Worm (Caenorhabditis elegans): ENCODE data around the gene flp-23.
A peak's percentile ranks its signal among the peaks of the same experiment; 100 is the strongest.

Gene flp-23

ce11 chrIII:8650235-8650817, at the start of gene flp-23 (continued):
- peak; percentile 39 for TF ChIP-seq ceh-18 (tag; optimal IDR thresholded peaks at IDR 0.05)
- TF ChIP-seq ceh-19 (GFP tag; optimal IDR thresholded peaks at IDR 0.05) = peak; percentile 64
- TF ChIP-seq F13H6.1 (tag; optimal IDR thresholded peaks at IDR 0.05) = no peak
- TF ChIP-seq npax-4 (tag; optimal IDR thresholded peaks at IDR 0.05) = peak; percentile 60
- peak; percentile 53 for TF ChIP-seq sox-2 (GFP tag; IDR thresholded peaks at IDR 0.05)
- TF ChIP-seq dmd-4 (tag; optimal IDR thresholded peaks at IDR 0.05; ENCODE audit: borderline replicate concordance) = peak; percentile 54
- peak; percentile 79 for TF ChIP-seq che-1 (tag; optimal IDR thresholded peaks at IDR 0.05)
- TF ChIP-seq tbx-7 (tag; optimal IDR thresholded peaks at IDR 0.05) = peak; percentile 16
- peak; percentile 59 for TF ChIP-seq madf-2 (tag; optimal IDR thresholded peaks at IDR 0.05)
- no peak for TF ChIP-seq ceh-45 (GFP tag; IDR thresholded peaks at IDR 0.05)
- TF ChIP-seq nhr-11 (tag; optimal IDR thresholded peaks at IDR 0.05) = no peak
- peak; percentile 10 for TF ChIP-seq ceh-24 (tag; optimal IDR thresholded peaks at IDR 0.05)
- TF ChIP-seq unc-3 (GFP tag; conservative IDR thresholded peaks at IDR 0.05) = peak; percentile 65; the same call in 1 of the 2 replicates
- TF ChIP-seq unc-3 (tag; optimal IDR thresholded peaks at IDR 0.05) = peak; percentile 23
- TF ChIP-seq hlh-30 (tag; optimal IDR thresholded peaks at IDR 0.05; ENCODE audit: insufficient read depth) = no peak
- TF ChIP-seq ceh-9 (tag; optimal IDR thresholded peaks at IDR 0.05) = peak; percentile 34
- TF ChIP-seq elt-4 (tag; optimal IDR thresholded peaks at IDR 0.05) = no peak

DNA sequence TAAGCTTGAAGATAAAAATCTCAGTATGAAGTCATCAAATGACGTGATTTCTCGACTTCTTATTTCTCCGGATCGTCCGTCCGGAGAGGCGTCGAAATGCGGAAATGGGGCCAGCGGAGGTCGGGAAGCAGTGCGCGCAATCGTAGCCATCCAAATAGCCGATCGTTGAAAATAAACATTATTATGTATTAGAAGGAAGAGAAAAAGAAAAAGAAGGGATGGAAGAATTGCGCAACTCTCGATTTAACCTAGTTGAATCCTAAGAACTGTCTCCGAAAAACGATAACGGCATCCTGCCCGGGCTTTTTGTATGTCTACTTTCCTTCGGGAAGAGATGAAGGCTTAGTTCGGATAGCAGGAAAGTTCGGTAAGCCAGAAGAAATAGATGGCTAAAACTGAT, 48.4 kb upstream of the flp-23 start:
- TF ChIP-seq nhr-232 (tag; optimal IDR thresholded peaks at IDR 0.05) (no peak), hlh-15 (tag; optimal IDR thresholded peaks at IDR 0.05) (no peak), ceh-14 (tag; optimal IDR thresholded peaks at IDR 0.05) (no peak), ceh-6 (GFP tag; optimal IDR thresholded peaks at IDR 0.05) (no peak), elt-4 (tag; optimal IDR thresholded peaks at IDR 0.05) (no peak)

DNA sequence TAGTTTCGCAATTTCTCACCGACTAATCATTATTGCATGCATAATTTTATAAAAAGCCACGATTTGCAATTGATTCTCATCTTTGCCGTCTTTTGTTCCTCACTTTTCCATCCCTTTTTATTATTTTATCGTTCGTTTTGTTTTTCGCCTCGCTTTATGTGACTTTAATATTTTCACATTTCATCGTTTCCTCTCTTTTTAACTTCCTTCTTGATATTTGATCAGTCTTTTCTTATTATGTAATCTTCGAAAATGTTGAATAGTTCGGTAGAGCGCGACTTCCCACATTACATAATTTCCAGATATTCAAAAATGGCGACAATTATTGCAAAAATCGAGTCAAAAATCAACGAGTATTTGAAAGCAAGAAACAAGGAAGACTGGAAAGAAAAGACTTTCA, 45.0 kb upstream of the flp-23 start, which contains the start of gene C06E1.1:
Gene C06E1.1 (plus strand): TSS at position 301 of the 400 bp plus-strand sequence.
- no peak for TF ChIP-seq pqm-1 (tag; optimal IDR thresholded peaks at IDR 0.05)
- TF ChIP-seq fax-1 (tag; optimal IDR thresholded peaks at IDR 0.05) = no peak
- TF ChIP-seq dmd-4 (tag; optimal IDR thresholded peaks at IDR 0.05; ENCODE audit: borderline replicate concordance) = no peak

DNA sequence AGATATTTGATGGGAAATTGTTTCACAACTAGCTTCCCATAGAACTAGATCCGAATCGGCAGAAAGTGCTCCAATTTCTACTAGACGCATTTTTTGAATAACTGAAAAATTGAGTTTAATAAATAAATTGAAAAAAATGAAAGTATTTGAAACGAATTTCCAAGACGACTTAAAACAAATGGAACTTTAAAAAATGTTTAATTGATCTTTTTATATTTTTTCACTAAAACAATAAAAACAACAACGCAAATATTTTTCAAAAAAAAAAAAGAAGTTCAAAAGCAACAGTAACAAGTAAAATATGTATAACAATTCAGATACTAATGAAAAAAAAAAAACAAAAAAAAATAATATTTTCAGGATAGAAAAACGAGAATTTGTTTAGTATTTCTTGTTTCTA, 40.9 kb upstream of the flp-23 start, which contains the start of gene C06E1.9:
Gene C06E1.9 (minus strand): TSS at position 101 of the 400 bp plus-strand sequence.
- no peak for TF ChIP-seq ama-1 (optimal IDR thresholded peaks at IDR 0.05)
- no peak for TF ChIP-seq F13H6.1 (tag; optimal IDR thresholded peaks at IDR 0.05)
- no peak for TF ChIP-seq pha-4 (tag; optimal IDR thresholded peaks at IDR 0.05)
- TF ChIP-seq ceh-31 (tag; optimal IDR thresholded peaks at IDR 0.05) = no peak
- TF ChIP-seq odd-2 (tag; optimal IDR thresholded peaks at IDR 0.05) = no peak
- TF ChIP-seq pag-3 (tag; optimal IDR thresholded peaks at IDR 0.05; ENCODE audit: borderline replicate concordance) = no peak
- TF ChIP-seq lim-6 (tag; optimal IDR thresholded peaks at IDR 0.05) = no peak
- no peak for TF ChIP-seq gmeb-2 (tag; optimal IDR thresholded peaks at IDR 0.05)
- no peak for TF ChIP-seq mec-3 (tag; optimal IDR thresholded peaks at IDR 0.05; ENCODE audit: borderline replicate concordance)
- TF ChIP-seq fax-1 (tag; optimal IDR thresholded peaks at IDR 0.05) = no peak
- TF ChIP-seq tbx-2 (tag; optimal IDR thresholded peaks at IDR 0.05) = no peak
- no peak for TF ChIP-seq syd-9 (tag; optimal IDR thresholded peaks at IDR 0.05)

DNA sequence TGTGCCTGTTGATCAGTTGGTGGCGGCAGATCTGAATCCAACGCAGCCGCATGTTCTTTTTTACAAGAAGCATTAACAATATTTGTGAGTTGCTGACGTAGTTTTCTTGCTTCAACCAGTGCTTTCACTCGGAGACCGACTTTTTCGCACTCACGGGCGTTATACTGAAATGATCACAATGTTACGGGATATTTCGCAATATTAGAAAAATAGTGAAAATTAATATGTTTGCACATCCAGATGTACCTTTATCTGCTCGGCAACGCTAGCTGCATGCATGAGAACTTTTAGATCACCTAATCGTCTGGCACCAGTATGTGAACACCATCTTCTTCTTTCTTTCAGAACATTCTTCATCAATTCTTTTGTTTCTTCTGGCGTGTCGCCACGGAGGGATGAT, 39.3 kb upstream of the flp-23 start:
- TF ChIP-seq dve-1 (tag; optimal IDR thresholded peaks at IDR 0.05) (no peak), unc-55 (GFP tag; optimal IDR thresholded peaks at IDR 0.05) (no peak), che-1 (tag; optimal IDR thresholded peaks at IDR 0.05) (no peak), sdc-2 (tag; optimal IDR thresholded peaks at IDR 0.05) (no peak), ztf-16 (tag; optimal IDR thresholded peaks at IDR 0.05) (no peak), Y22D7AL.16 (tag; optimal IDR thresholded peaks at IDR 0.05) (no peak), lin-11 (tag; optimal IDR thresholded peaks at IDR 0.05) (no peak), C08G9.2 (tag; optimal IDR thresholded peaks at IDR 0.05) (no peak), ceh-48 (tag; optimal IDR thresholded peaks at IDR 0.05) (no peak), C38D4.7 (GFP tag; optimal IDR thresholded peaks at IDR 0.05) (no peak), fkh-6 (tag; optimal IDR thresholded peaks at IDR 0.05) (no peak), ceh-24 (tag; optimal IDR thresholded peaks at IDR 0.05) (no peak)

Data from whole organism, late embryonic.